Worm (Caenorhabditis elegans) whole organism, early embryonic: Measurements from ENCODE around the gene nhr-14.

Experiments
- F13C5.2 ChIP-seq: sonication (generic microtip); optimal IDR thresholded peaks from 2 replicates; lab custom pipeline; 2017; ENCODE audit warnings: mild to moderate bottlenecking, missing genetic modification characterization, inconsistent platforms, missing compliant biosample characterization
- aly-1 ChIP-seq: sonication (generic microtip); optimal IDR thresholded peaks from 2 replicates; lab custom pipeline; 2016; ENCODE audit warnings: missing genetic modification characterization, missing compliant biosample characterization
- ama-1 ChIP-seq: fragments of 150-350 bp; optimal IDR thresholded peaks from 2 replicates; lab custom pipeline; 2014
- ets-7 ChIP-seq: sonication (generic microtip); optimal IDR thresholded peaks from 2 replicates; lab custom pipeline; 2016; ENCODE audit warnings: missing genotype, missing genetic modification characterization, missing compliant biosample characterization
- scrt-1 ChIP-seq: fragments of 200-800 bp; sonication (Bioruptor generic); IDR thresholded peaks from 2 replicates; pipeline ENCODE4 v1.3.6; 2022; ENCODE audit warnings: missing genetic modification characterization, missing compliant biosample characterization
- sea-1 ChIP-seq: fragments of 200-800 bp; sonication (Bioruptor generic); conservative IDR thresholded peaks from 2 replicates; pipeline ENCODE4 v1.3.6; 2022; ENCODE audit warnings: missing genetic modification characterization, missing compliant biosample characterization

DNA sequence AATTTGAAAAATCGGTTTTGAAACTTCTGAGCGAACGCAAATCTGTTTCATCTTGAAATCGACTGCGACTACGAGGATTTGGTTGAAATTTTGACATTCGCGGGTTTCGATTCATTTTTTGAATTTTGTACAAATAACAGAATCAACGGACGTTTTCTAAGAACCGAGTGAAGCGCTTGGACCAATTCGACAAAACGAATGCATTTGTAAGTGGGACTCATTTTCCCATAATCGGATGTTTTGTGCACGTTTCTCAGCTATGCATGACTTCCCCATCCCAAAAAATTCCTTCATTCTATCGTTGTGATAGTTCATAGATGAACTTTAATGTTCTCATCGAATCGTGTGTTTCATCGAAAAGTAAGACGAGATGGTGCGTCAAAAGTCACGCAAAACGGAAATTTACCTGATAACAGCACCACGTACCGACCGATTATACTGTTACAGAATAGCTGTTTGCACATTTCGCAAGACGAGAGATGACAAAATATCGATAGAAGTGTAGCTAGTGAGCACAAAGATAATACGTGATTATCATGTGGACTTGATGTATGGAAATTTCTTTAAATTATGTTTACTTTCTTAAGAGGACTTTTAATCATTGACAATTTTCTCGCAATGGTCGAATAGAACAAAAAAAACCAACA lies 5.7 kb downstream of the nhr-14 start, which contains the start of gene mec-10:
- TF ChIP-seq ama-1 (lab: Kevin White, UChicago): no peak
- no peak for TF ChIP-seq aly-1 (tag; lab: Kevin White, UChicago)
- TF ChIP-seq F13C5.2 (tag; lab: Kevin White, UChicago): no peak
- no peak for TF ChIP-seq scrt-1 (GFP tag; lab: Robert Waterston, UW)
- TF ChIP-seq sea-1: no peak
- no peak for TF ChIP-seq ets-7
